Fruit fly (Drosophila melanogaster): ENCODE data around the gene Noc1.

Gene Noc1

dm6 chr3L:11091943-11092609, 17.5 kb downstream of the Noc1 start (continued):
- TF ChIP-seq fd64A (GFP tag; optimal IDR thresholded peaks at IDR 0.05) (no peak), btn (GFP tag; optimal IDR thresholded peaks at IDR 0.05) (peak; percentile 45), CoRest (tag; optimal IDR thresholded peaks at IDR 0.05) (no peak), CG5245 (GFP tag; optimal IDR thresholded peaks at IDR 0.05) (peak; percentile 29), Sox100B (GFP tag; optimal IDR thresholded peaks at IDR 0.05) (peak; percentile 14), Atf6 (GFP tag; IDR thresholded peaks at IDR 0.05) (peak; percentile 41; the same call in 1 of the 2 replicates), Hr51 (GFP tag; optimal IDR thresholded peaks at IDR 0.05) (peak in 1 of 2 experiments; percentile 66), kay (GFP tag; optimal IDR thresholded peaks at IDR 0.05) (peak; percentile 43), D (optimal IDR thresholded peaks at IDR 0.05) (no peak), D (GFP tag; optimal IDR thresholded peaks at IDR 0.05) (peak; percentile 5), pnt (GFP tag; optimal IDR thresholded peaks at IDR 0.05) (no peak), CG8290 (GFP tag; optimal IDR thresholded peaks at IDR 0.05) (peak; percentile 80), CG8290 (tag; optimal IDR thresholded peaks at IDR 0.05) (peak; percentile 55 to 78), dpn (GFP tag; optimal IDR thresholded peaks at IDR 0.05) (peak; percentile 68 to 74), CG13775 (GFP tag; optimal IDR thresholded peaks at IDR 0.05) (peak; percentile 7), al (GFP tag; IDR thresholded peaks at IDR 0.05) (no peak), CG12659 (GFP tag; optimal IDR thresholded peaks at IDR 0.05) (peak; percentile 61), CG4404 (GFP tag; IDR thresholded peaks at IDR 0.05) (0 out of 2 replicates have a peak, but pooled peaks have one; percentile 24), shn (GFP tag; optimal IDR thresholded peaks at IDR 0.05) (peak; percentile 51), bigmax (GFP tag; optimal IDR thresholded peaks at IDR 0.05) (no peak), Gsc (GFP tag; IDR thresholded peaks at IDR 0.05) (no peak), Hand (GFP tag; optimal IDR thresholded peaks at IDR 0.05) (peak; percentile 30), Sox102F (GFP tag; optimal IDR thresholded peaks at IDR 0.05) (no peak), tup (GFP tag; optimal IDR thresholded peaks at IDR 0.05) (no peak), dati (GFP tag; IDR thresholded peaks at IDR 0.05) (no peak), CG42726 (GFP tag; IDR thresholded peaks at IDR 0.05; ENCODE audit: partially characterized antibody) (no peak), CG12391 (tag; optimal IDR thresholded peaks at IDR 0.05) (peak; percentile 34), Bteb2 (GFP tag; optimal IDR thresholded peaks at IDR 0.05) (no peak), tin (GFP tag; optimal IDR thresholded peaks at IDR 0.05) (peak; percentile 62), Hsf (GFP tag; optimal IDR thresholded peaks at IDR 0.05) (peak; percentile 57), zf30C (GFP tag; optimal IDR thresholded peaks at IDR 0.05) (no peak), Ptx1 (GFP tag; IDR thresholded peaks at IDR 0.05) (peak; percentile 30; the same call in 1 of the 2 replicates), CG7745 (tag; optimal IDR thresholded peaks at IDR 0.05) (no peak), CG3726 (GFP tag; IDR thresholded peaks at IDR 0.05) (no peak), scrt (GFP tag; optimal IDR thresholded peaks at IDR 0.05) (no peak), Chrac-16 (GFP tag; optimal IDR thresholded peaks at IDR 0.05) (peak; percentile 30), D19B (GFP tag; optimal IDR thresholded peaks at IDR 0.05) (no peak), gem (tag; optimal IDR thresholded peaks at IDR 0.05) (peak; percentile 10), CG2678 (tag; optimal IDR thresholded peaks at IDR 0.05) (no peak), ash1 (GFP tag; optimal IDR thresholded peaks at IDR 0.05) (peak; percentile 55), ato (GFP tag; IDR thresholded peaks at IDR 0.05; ENCODE audit: partially characterized antibody) (0 out of 2 replicates have a peak, but pooled peaks have one; percentile 25), peb (GFP tag; IDR thresholded peaks at IDR 0.05) (0 out of 2 replicates have a peak, but pooled peaks have one; percentile 20), CG16815 (GFP tag; optimal IDR thresholded peaks at IDR 0.05) (peak; percentile 37), CG17612 (GFP tag; IDR thresholded peaks at IDR 0.05) (no peak), Tbp (GFP tag; optimal IDR thresholded peaks at IDR 0.05) (no peak), CG17802 (tag; optimal IDR thresholded peaks at IDR 0.05) (peak; percentile 12), pzg (GFP tag; optimal IDR thresholded peaks at IDR 0.05) (peak; percentile 41), Neu2 (GFP tag; optimal IDR thresholded peaks at IDR 0.05; ENCODE audit: borderline replicate concordance) (no peak), CG18599 (GFP tag; optimal IDR thresholded peaks at IDR 0.05) (peak; percentile 47)
